Fruit fly (Drosophila melanogaster): Measurements from ENCODE around the gene Ocho.

Ocho gene

DNA sequence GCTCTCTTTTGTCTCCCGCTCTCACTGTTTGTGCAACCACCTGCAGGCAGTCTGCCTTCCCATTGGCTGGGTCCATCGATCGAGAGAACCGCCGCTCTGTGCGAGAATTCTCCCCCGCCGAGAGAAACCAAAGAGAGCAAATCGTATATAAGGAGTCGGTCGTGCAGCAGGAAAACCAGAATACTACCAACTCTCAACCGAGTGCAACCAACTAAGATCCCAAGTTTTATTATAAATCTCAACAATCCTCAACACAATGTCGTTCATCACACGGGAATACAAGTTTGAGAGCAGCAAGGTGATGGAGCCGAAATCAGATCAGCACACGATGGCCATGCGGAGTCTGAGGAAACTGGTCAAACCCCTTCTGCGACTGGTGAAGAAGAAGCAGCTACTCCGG is 5.5 kb upstream of the Ocho start, which contains the start of gene Tom (continued):
- TF ChIP-seq rib (GFP tag; IDR thresholded peaks at IDR 0.05) = 0 out of 2 replicates have a peak, but pooled peaks have one; percentile 44
- TF ChIP-seq Antp (GFP tag; optimal IDR thresholded peaks at IDR 0.05) = peak; percentile 4
- TF ChIP-seq E2f1 (GFP tag; IDR thresholded peaks at IDR 0.05) = no peak
- no peak for TF ChIP-seq sr (GFP tag; IDR thresholded peaks at IDR 0.05)
- no peak for TF ChIP-seq Asciz (GFP tag; optimal IDR thresholded peaks at IDR 0.05)
- peak; percentile 96 for TF ChIP-seq Nf-YB (GFP tag; optimal IDR thresholded peaks at IDR 0.05)
- TF ChIP-seq CG7556 (GFP tag; optimal IDR thresholded peaks at IDR 0.05) = no peak
- peak; percentile 93 for TF ChIP-seq yki (optimal IDR thresholded peaks at IDR 0.05)
- peak in 1 of 2 experiments; percentile 99 for TF ChIP-seq Trl (optimal IDR thresholded peaks at IDR 0.05)
- TF ChIP-seq Trl (GFP tag; optimal IDR thresholded peaks at IDR 0.05) = no peak
- TF ChIP-seq CG3407 (GFP tag; optimal IDR thresholded peaks at IDR 0.05) = no peak
- peak; percentile 52 for TF ChIP-seq lilli (GFP tag; optimal IDR thresholded peaks at IDR 0.05)
- TF ChIP-seq tll (GFP tag; optimal IDR thresholded peaks at IDR 0.05) = no peak
- TF ChIP-seq jumu (GFP tag; optimal IDR thresholded peaks at IDR 0.05) = no peak
- peak; percentile 49 for TF ChIP-seq NC2β (GFP tag; optimal IDR thresholded peaks at IDR 0.05)
- TF ChIP-seq CG1647 (GFP tag; optimal IDR thresholded peaks at IDR 0.05) = no peak
- no peak for TF ChIP-seq CG17829 (tag; optimal IDR thresholded peaks at IDR 0.05)
- no peak for TF ChIP-seq CG8944 (GFP tag; optimal IDR thresholded peaks at IDR 0.05)
- no peak for TF ChIP-seq CG4404 (GFP tag; IDR thresholded peaks at IDR 0.05)
- no peak for TF ChIP-seq Poxn (GFP tag; IDR thresholded peaks at IDR 0.05)
- TF ChIP-seq Fer1 (GFP tag; optimal IDR thresholded peaks at IDR 0.05) = no peak
- TF ChIP-seq Ptx1 (GFP tag; IDR thresholded peaks at IDR 0.05) = no peak
- no peak for TF ChIP-seq ase (GFP tag; IDR thresholded peaks at IDR 0.05)
- peak; percentile 10 for TF ChIP-seq lbe (GFP tag; optimal IDR thresholded peaks at IDR 0.05)
- TF ChIP-seq CG15514 (GFP tag; optimal IDR thresholded peaks at IDR 0.05) = no peak
- TF ChIP-seq fd64A (GFP tag; optimal IDR thresholded peaks at IDR 0.05) = no peak
- no peak for TF ChIP-seq Hmx (GFP tag; optimal IDR thresholded peaks at IDR 0.05)
- no peak for TF ChIP-seq ssp (GFP tag; IDR thresholded peaks at IDR 0.05)
- TF ChIP-seq lola (GFP tag; optimal IDR thresholded peaks at IDR 0.05) = no peak
- no peak for TF ChIP-seq CG7839 (tag; optimal IDR thresholded peaks at IDR 0.05)
- TF ChIP-seq gem (tag; optimal IDR thresholded peaks at IDR 0.05) = no peak
- TF ChIP-seq nmo (GFP tag; optimal IDR thresholded peaks at IDR 0.05) = no peak
- no peak for TF ChIP-seq CG3838 (GFP tag; optimal IDR thresholded peaks at IDR 0.05)
- no peak for TF ChIP-seq ranshi (GFP tag; IDR thresholded peaks at IDR 0.05)
- TF ChIP-seq Jarid2 (GFP tag; optimal IDR thresholded peaks at IDR 0.05) = peak; percentile 67
- peak; percentile 10 for TF ChIP-seq CG3163 (GFP tag; optimal IDR thresholded peaks at IDR 0.05)
- no peak for TF ChIP-seq NK7.1 (GFP tag; optimal IDR thresholded peaks at IDR 0.05)
- no peak for TF ChIP-seq corto (GFP tag; optimal IDR thresholded peaks at IDR 0.05)
- TF ChIP-seq CG10147 (GFP tag; optimal IDR thresholded peaks at IDR 0.05) = no peak
- no peak for TF ChIP-seq CG3847 (GFP tag; IDR thresholded peaks at IDR 0.05)
- TF ChIP-seq zen (tag; optimal IDR thresholded peaks at IDR 0.05) = peak; percentile 6
- TF ChIP-seq grn (GFP tag; optimal IDR thresholded peaks at IDR 0.05) = no peak
- TF ChIP-seq Opbp (GFP tag; IDR thresholded peaks at IDR 0.05; ENCODE audit: partially characterized antibody) = 0 out of 3 replicates have a peak, but pooled peaks have one; percentile 19
- TF ChIP-seq Tbp (GFP tag; optimal IDR thresholded peaks at IDR 0.05) = peak; percentile 92
- TF ChIP-seq lab (GFP tag; optimal IDR thresholded peaks at IDR 0.05) = no peak
- TF ChIP-seq CoRest (tag; optimal IDR thresholded peaks at IDR 0.05) = no peak
- TF ChIP-seq CG8281 (tag; optimal IDR thresholded peaks at IDR 0.05) = no peak
- TF ChIP-seq pb (GFP tag; optimal IDR thresholded peaks at IDR 0.05) = no peak
- peak; percentile 23 for TF ChIP-seq ems (GFP tag; optimal IDR thresholded peaks at IDR 0.05)
- TF ChIP-seq croc (GFP tag; conservative IDR thresholded peaks at IDR 0.05) = no peak
- TF ChIP-seq CG17186 (GFP tag; optimal IDR thresholded peaks at IDR 0.05) = no peak
- TF ChIP-seq her (GFP tag; optimal IDR thresholded peaks at IDR 0.05) = no peak
